Fruit fly (Drosophila melanogaster) whole organism, embryonic: ENCODE data around the gene CG16964.
"Not testable (repeated sequence)": the region's sequence is repeated elsewhere in the genome, so short reads cannot be mapped to it uniquely, and the experiment has no call there.

ENCODE experiments used
- Atf-2 ChIP-seq: fragments of 200-800 bp; sonication (Bioruptor generic); optimal IDR thresholded peaks from 2 replicates; lab custom pipeline; 2016; ENCODE audit warnings: missing biosample characterization, missing genetic modification characterization
- CG5953 ChIP-seq: fragments of 200-800 bp; sonication (Bioruptor generic); IDR thresholded peaks from 2 replicates; pipeline ENCODE4 v1.3.6; 2022; ENCODE audit warnings: missing biosample characterization, missing genetic modification characterization
- CG6254 ChIP-seq: fragments of 200-800 bp; sonication (Bioruptor generic); optimal IDR thresholded peaks from 3 replicates; lab custom pipeline; 2017; ENCODE audit warnings: mild to moderate bottlenecking, missing biosample characterization, missing genetic modification reagents, missing genetic modification characterization
- CG8089 ChIP-seq: fragments of 200-800 bp; sonication (Bioruptor generic); optimal IDR thresholded peaks from 3 replicates; lab custom pipeline; 2016; ENCODE audit warnings: missing biosample characterization, missing genetic modification characterization
- MESR4 ChIP-seq: fragments of 200-800 bp; sonication (Bioruptor generic); optimal IDR thresholded peaks from 2 replicates; lab custom pipeline; 2018; ENCODE audit warnings: missing biosample characterization, mild to moderate bottlenecking, missing genetic modification characterization, moderate library complexity
- NK7.1 ChIP-seq: fragments of 200-800 bp; sonication (Bioruptor generic); optimal IDR thresholded peaks from 3 replicates; lab custom pipeline; 2016; ENCODE audit warnings: missing biosample characterization, missing genetic modification characterization
- amos ChIP-seq: fragments of 200-800 bp; sonication (Bioruptor generic); IDR thresholded peaks from 2 replicates; pipeline ENCODE4 v1.3.6; 2022; ENCODE audit warnings: missing biosample characterization, missing genetic modification characterization; ENCODE audit not compliant: partially characterized antibody
- crc ChIP-seq: fragments of 200-800 bp; sonication (Bioruptor generic); optimal IDR thresholded peaks from 2 replicates; lab custom pipeline; 2016; ENCODE audit warnings: missing biosample characterization, missing genetic modification characterization
- gsb ChIP-seq: fragments of 200-800 bp; sonication (Bioruptor generic); IDR thresholded peaks from 2 replicates; pipeline ENCODE4 v1.3.6; 2022; ENCODE audit warnings: missing biosample characterization, missing genetic modification characterization
- hth ChIP-seq: fragments of >200 bp; optimal IDR thresholded peaks from 2 replicates; lab custom pipeline; 2017; ENCODE audit warnings: inconsistent platforms
- psq ChIP-seq: fragments of 200-800 bp; sonication (Bioruptor generic); optimal IDR thresholded peaks from 2 replicates; lab custom pipeline; 2017; ENCODE audit warnings: missing biosample characterization, missing genetic modification characterization
- rib ChIP-seq: fragments of 200-800 bp; sonication (Bioruptor generic); IDR thresholded peaks from 2 replicates; pipeline ENCODE4 v1.3.6; 2022; ENCODE audit warnings: missing biosample characterization, missing genetic modification characterization
- sna ChIP-seq: fragments of 200-800 bp; sonication (Bioruptor generic); IDR thresholded peaks from 2 replicates; pipeline ENCODE4 v1.3.6; 2022; ENCODE audit warnings: missing biosample characterization, missing genetic modification characterization; ENCODE audit not compliant: partially characterized antibody

DNA sequence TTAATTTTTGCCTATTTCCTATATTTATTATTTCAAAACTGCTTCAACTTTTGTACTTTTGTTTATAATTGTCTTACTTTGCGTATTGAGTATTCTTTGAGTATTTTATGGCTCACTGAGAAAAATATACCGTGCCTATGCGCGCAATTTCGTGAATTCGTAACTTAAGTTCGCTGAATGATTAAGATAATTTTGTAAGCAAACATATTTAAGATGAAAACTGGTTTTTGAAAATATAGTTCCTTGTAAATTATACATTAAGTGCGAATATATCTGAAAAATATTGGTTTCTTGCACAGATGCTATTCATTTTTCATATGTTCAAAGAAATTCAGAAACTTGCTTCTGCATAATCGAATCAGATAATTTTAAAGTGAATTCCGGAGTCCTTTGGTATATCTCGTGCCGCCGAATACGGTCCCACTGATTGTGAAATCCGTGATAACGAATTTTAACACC is 47.6 kb downstream of the CG16964 start, which contains the start of the genes CG18789 and Qtzl:
- not testable (repeated sequence) for TF ChIP-seq MESR4 (GFP tag; lab: Kevin White, UChicago); Atf-2; rib (GFP tag; lab: Robert Waterston, UW); CG6254; CG8089 (GFP tag; lab: Kevin White, UChicago); amos (GFP tag; lab: Robert Waterston, UW); CG5953 (GFP tag; lab: Robert Waterston, UW); gsb (GFP tag; lab: Robert Waterston, UW); sna; crc (GFP tag; lab: Kevin White, UChicago); psq; NK7.1 (GFP tag; lab: Kevin White, UChicago); hth (lab: Kevin White, UChicago)
